Fruit fly (Drosophila melanogaster): Measurements from ENCODE around the gene Uxs.

The Uxs gene

dm6 chr3L:8210596-8210995, 29.9 kb downstream of the Uxs start, which contains the start of gene tut:
TSS of gene tut (minus strand) at chr3L:8210743.
- TF ChIP-seq jim (GFP tag; optimal IDR thresholded peaks at IDR 0.05) (no peak), dl (GFP tag; optimal IDR thresholded peaks at IDR 0.05; ENCODE audit: insufficient read depth in 1 of 2, partially characterized antibody in 2 of 2) (no peak), CG9705 (GFP tag; optimal IDR thresholded peaks at IDR 0.05) (no peak)

DNA sequence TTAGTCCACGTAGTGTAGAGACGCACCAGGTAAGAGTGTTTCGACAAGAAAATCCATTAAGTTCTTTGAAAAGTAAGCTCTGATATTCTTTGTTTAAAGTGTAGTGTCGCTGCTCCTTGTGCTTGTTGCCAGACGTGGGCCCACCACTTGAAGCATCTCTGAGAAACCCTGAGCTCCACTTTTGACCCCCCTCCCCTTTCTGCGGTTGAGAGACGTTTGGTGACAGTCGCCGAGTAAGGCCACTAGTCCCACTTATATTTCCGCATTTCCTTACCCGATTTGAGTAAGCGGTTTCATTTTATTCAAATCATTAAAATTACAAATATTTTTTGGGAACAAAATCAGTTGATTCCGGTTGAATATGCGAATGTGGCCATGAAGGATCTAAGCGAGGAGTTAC, 30.9 kb downstream of the Uxs start, which contains the start of gene CG8006:
Gene CG8006, plus strand, starts transcription at position 301 of the 400 bp plus-strand sequence.
- TF ChIP-seq Rel (GFP tag; optimal IDR thresholded peaks at IDR 0.05) (no peak), Rel (tag; optimal IDR thresholded peaks at IDR 0.05) (no peak), Dif (GFP tag; optimal IDR thresholded peaks at IDR 0.05; ENCODE audit: partially characterized antibody) (no peak), br (GFP tag; optimal IDR thresholded peaks at IDR 0.05) (no peak), Sp1 (GFP tag; optimal IDR thresholded peaks at IDR 0.05) (no peak), Myc (optimal IDR thresholded peaks at IDR 0.05) (no peak), fru (GFP tag; optimal IDR thresholded peaks at IDR 0.05) (no peak), sage (GFP tag; optimal IDR thresholded peaks at IDR 0.05) (no peak), jim (GFP tag; optimal IDR thresholded peaks at IDR 0.05) (no peak), Vsx2 (GFP tag; optimal IDR thresholded peaks at IDR 0.05; ENCODE audit: partially characterized antibody) (no peak), Abd-B (GFP tag; optimal IDR thresholded peaks at IDR 0.05) (no peak), rgr (GFP tag; optimal IDR thresholded peaks at IDR 0.05) (no peak), Hr83 (GFP tag; optimal IDR thresholded peaks at IDR 0.05; ENCODE audit: poor library complexity, severe bottlenecking) (no peak), CG32264 (GFP tag; optimal IDR thresholded peaks at IDR 0.05) (no peak), h (GFP tag; optimal IDR thresholded peaks at IDR 0.05) (no peak), Mio (GFP tag; optimal IDR thresholded peaks at IDR 0.05) (no peak)

- TF ChIP-seq GATAd (GFP tag; optimal IDR thresholded peaks at IDR 0.05): no peak
- no peak for TF ChIP-seq Vsx2 (GFP tag; optimal IDR thresholded peaks at IDR 0.05; ENCODE audit: partially characterized antibody)
- TF ChIP-seq dmrt93B (GFP tag; optimal IDR thresholded peaks at IDR 0.05): no peak
- TF ChIP-seq N (GFP tag; optimal IDR thresholded peaks at IDR 0.05): no peak
- TF ChIP-seq pan (optimal IDR thresholded peaks at IDR 0.05): no peak
Measured at dm6 chr3L:8214980-8215379, 34.3 kb downstream of the Uxs start, which contains the start of gene CG8012. TSS of gene CG8012 (plus strand) at chr3L:8215280.

- TF ChIP-seq ey (GFP tag; optimal IDR thresholded peaks at IDR 0.05) (no peak), woc (GFP tag; optimal IDR thresholded peaks at IDR 0.05) (no peak), psq (GFP tag; optimal IDR thresholded peaks at IDR 0.05) (no peak), h (GFP tag; optimal IDR thresholded peaks at IDR 0.05) (no peak), lola (GFP tag; optimal IDR thresholded peaks at IDR 0.05) (no peak), dl (GFP tag; optimal IDR thresholded peaks at IDR 0.05; ENCODE audit: insufficient read depth in 1 of 2, partially characterized antibody in 2 of 2) (no peak), dmrt93B (GFP tag; optimal IDR thresholded peaks at IDR 0.05) (no peak), Sp1 (GFP tag; optimal IDR thresholded peaks at IDR 0.05) (no peak), foxo (GFP tag; optimal IDR thresholded peaks at IDR 0.05) (no peak), sage (GFP tag; optimal IDR thresholded peaks at IDR 0.05) (no peak), jim (GFP tag; optimal IDR thresholded peaks at IDR 0.05) (no peak), Rel (GFP tag; optimal IDR thresholded peaks at IDR 0.05) (no peak), Rel (tag; optimal IDR thresholded peaks at IDR 0.05) (no peak), fru (GFP tag; optimal IDR thresholded peaks at IDR 0.05) (no peak), GATAd (GFP tag; optimal IDR thresholded peaks at IDR 0.05) (no peak), pan (optimal IDR thresholded peaks at IDR 0.05) (no peak), dsf (GFP tag; optimal IDR thresholded peaks at IDR 0.05; ENCODE audit: borderline replicate concordance) (no peak), sv (GFP tag; optimal IDR thresholded peaks at IDR 0.05) (no peak), Myc (optimal IDR thresholded peaks at IDR 0.05) (no peak), OdsH (GFP tag; optimal IDR thresholded peaks at IDR 0.05) (no peak)
Measured at dm6 chr3L:8218883-8219282, 38.2 kb downstream of the Uxs start, which contains the start of gene CG13674. TSS of gene CG13674 (minus strand) at chr3L:8218983.

DNA sequence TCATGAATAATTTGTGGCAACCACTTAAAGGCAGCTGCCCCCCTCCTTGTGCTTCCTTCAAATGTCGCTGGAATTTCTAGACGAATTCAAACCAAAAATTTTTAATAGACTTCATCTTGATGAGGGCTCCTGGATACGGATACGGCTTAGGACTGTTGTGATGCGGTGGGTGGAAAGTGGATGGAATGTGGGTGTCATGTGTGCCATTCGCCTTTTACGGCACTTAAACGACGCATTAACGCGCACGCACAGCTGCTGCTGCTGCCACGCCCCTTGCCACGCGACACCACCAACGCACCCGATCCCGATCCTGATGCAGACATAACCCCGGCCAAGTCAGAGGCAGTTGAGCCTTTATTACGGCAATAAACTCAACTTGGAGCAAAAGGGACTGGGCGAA, 39.0 kb downstream of the Uxs start:
- TF ChIP-seq N (GFP tag; optimal IDR thresholded peaks at IDR 0.05): no peak
- TF ChIP-seq sage (GFP tag; optimal IDR thresholded peaks at IDR 0.05): no peak
- no peak for TF ChIP-seq HLH106 (tag; optimal IDR thresholded peaks at IDR 0.05)
- no peak for TF ChIP-seq fru (GFP tag; optimal IDR thresholded peaks at IDR 0.05)
- no peak for TF ChIP-seq Hnf4 (GFP tag; optimal IDR thresholded peaks at IDR 0.05)
- TF ChIP-seq Sp1 (GFP tag; optimal IDR thresholded peaks at IDR 0.05): no peak
- TF ChIP-seq CG32264 (GFP tag; optimal IDR thresholded peaks at IDR 0.05): no peak

All from whole organism, wandering third instar larva.